Fruit fly (Drosophila melanogaster) whole organism, embryonic: Measurements from ENCODE around the gene CG31099.

Experiments used
- CG11085 ChIP-seq: fragments of 200-800 bp; sonication (Bioruptor generic); IDR thresholded peaks from 2 replicates; pipeline ENCODE4 v1.3.6; 2022; ENCODE audit warnings: missing biosample characterization, missing genetic modification characterization
- Dfd ChIP-seq, 2 experiments: fragments of >200 bp; optimal IDR thresholded peaks; 2 replicates each; lab custom pipeline; 2017; ENCODE audit warnings: missing biosample characterization in 2 of 2, missing genetic modification characterization in 2 of 2
- kay ChIP-seq: fragments of 200-800 bp; sonication (Bioruptor generic); optimal IDR thresholded peaks from 2 replicates; lab custom pipeline; 2016; ENCODE audit warnings: missing biosample characterization, missing genetic modification characterization
- tx ChIP-seq: fragments of 200-800 bp; sonication (Bioruptor generic); optimal IDR thresholded peaks from 2 replicates; lab custom pipeline; 2016; ENCODE audit warnings: missing biosample characterization, missing genetic modification characterization

DNA sequence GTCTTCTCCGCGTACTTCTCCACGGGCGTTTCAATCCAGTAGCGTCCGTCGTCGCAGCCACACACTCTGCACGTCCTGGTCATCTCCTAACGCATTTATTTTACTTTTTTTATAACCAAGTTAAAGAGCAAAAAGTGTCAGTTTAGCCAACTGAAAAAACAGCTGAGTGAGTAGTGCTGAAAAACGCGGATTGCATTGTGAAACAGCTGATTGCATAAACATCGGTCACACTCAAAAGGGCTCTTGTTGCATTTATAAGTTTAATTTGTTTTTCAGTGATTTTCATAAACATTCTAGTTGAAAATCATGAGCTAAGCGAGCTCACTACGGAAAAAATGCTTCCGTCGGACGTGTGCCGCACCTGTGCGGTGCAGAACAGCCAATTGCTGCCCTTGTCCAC is 24.3 kb upstream of the CG31099 start, which contains the start of the genes CG10669 and CG11902:
- TF ChIP-seq CG11085 (GFP tag; lab: Robert Waterston, UW) = no peak
- no peak for TF ChIP-seq Dfd (GFP tag; optimal IDR thresholded peaks at IDR 0.05; lab: Kevin White, UChicago)
- no peak for TF ChIP-seq tx (GFP tag; lab: Kevin White, UChicago)
- no peak for TF ChIP-seq kay (GFP tag; lab: Kevin White, UChicago)
